Worm (Caenorhabditis elegans): ENCODE measurements around the gene C55B6.1.

Gene C55B6.1

DNA sequence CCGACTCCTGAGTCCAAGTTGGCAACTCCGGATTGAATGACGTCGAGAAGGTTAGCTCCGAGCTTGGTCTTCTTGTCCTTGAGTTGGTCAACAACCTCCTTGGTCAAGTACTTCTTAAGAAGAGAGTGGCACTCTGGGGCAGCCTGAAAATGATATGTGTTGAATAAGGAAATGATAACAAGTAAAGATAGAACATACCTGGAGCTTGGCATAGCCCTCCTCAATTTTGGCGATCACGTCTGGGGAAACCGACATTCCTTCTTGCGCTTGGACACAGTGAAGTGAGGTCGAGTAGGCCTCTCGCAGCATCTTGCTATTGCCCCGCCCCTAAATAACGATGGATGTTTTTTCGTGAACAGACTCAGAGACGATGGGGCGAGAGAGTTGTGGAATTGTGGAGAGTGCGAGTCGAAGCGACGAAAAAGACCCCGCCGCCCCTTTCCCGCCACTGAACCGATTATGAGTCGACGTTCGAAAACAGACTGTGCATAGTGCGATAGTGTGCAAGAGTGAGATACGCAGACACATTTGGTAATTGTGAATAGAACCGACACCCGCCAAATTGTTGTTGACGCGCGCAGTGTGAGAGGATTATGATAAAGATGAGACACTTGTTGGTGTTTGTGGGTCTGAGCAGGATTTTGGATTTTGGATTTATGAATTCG is 32.1 kb downstream of the C55B6.1 start:
- no peak for TF ChIP-seq scrt-1 (GFP tag; IDR thresholded peaks at IDR 0.05)
- TF ChIP-seq hnd-1 (tag; optimal IDR thresholded peaks at IDR 0.05) = no peak
- no peak for TF ChIP-seq tbx-11 (GFP tag; IDR thresholded peaks at IDR 0.05)
- TF ChIP-seq ceh-36 (tag; optimal IDR thresholded peaks at IDR 0.05) = peak; percentile 20

DNA sequence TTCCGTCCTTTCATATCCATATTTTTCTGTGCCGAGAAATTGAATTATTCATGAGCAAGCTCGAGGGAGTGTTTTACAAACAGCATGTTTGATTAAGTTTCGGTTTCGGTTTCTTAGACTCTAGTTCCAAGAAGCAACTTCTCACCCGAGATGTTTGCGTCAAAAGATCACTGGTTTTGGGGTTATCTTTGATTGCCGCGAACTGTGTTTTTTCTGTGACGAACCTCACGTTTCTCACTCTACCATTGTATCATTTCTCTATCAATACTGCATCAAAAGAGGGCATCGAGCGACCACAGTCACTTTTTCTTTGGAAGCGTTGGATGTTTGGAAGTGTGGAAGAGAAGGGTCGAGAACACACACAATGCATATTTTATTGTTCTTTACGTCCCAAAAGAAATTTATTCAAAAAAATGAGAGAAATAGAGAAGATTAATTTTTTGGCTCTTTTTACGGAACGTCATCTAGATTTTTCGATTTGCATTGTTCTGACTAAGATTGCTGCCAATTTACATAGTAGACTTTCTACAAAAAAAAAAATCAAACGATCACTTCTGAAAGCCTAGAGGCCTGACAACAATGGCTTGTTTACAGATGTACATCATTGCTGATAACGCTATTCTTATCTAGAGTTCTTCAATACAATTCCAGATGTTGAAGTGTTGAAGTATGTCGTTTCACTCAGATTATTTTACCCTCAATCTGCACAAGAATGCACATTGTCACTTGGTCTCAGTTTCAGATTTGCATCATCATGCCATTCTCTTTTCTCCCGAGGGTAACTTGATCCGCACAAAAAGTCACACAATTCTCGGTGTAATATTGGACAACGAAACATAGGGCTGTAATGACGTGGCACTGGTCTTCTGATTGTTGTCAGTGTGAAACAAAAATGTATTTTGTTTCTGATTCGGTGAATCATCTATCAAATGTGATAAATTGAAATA is 33.2 kb downstream of the C55B6.1 start:
- TF ChIP-seq sea-1 (GFP tag; conservative IDR thresholded peaks at IDR 0.05) = no peak
- TF ChIP-seq hmg-4 (GFP tag; optimal IDR thresholded peaks at IDR 0.05) = no peak
- TF ChIP-seq pes-1 (GFP tag; IDR thresholded peaks at IDR 0.05) = no peak
- TF ChIP-seq hnd-1 (tag; optimal IDR thresholded peaks at IDR 0.05) = no peak
- no peak for TF ChIP-seq ceh-13 (GFP tag; optimal IDR thresholded peaks at IDR 0.05)
- no peak for TF ChIP-seq ama-1 (optimal IDR thresholded peaks at IDR 0.05)
- no peak for TF ChIP-seq F13C5.2 (tag; optimal IDR thresholded peaks at IDR 0.05)
- no peak for TF ChIP-seq ceh-36 (tag; optimal IDR thresholded peaks at IDR 0.05)
- no peak for TF ChIP-seq flt-1 (GFP tag; IDR thresholded peaks at IDR 0.05)
- TF ChIP-seq aly-1 (tag; optimal IDR thresholded peaks at IDR 0.05) = no peak
- TF ChIP-seq ets-7 (tag; optimal IDR thresholded peaks at IDR 0.05) = no peak
- no peak for TF ChIP-seq B0310.2 (tag; optimal IDR thresholded peaks at IDR 0.05)
- no peak for TF ChIP-seq tra-4 (tag; optimal IDR thresholded peaks at IDR 0.05)
- TF ChIP-seq scrt-1 (GFP tag; IDR thresholded peaks at IDR 0.05) = no peak
- TF ChIP-seq tbx-37 (GFP tag; conservative IDR thresholded peaks at IDR 0.05) = no peak

DNA sequence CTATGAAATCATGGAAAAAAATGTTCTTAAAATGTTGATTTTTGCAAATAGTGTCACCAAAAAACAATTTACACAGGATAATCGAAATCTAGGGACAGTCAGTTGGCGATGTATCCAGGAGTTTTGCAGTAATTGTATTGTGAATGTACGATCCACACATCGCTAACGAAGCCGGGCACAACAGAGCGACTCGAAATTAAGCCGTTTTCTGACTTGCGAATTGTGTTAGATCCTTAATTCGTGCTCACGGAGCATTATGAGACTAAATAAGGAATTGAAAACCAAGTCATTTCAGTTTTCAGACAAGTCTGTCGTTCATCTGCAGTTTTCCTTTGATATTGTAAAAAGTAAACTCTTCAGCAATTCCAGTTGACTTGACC is 33.9 kb downstream of the C55B6.1 start:
- no peak for TF ChIP-seq ceh-36 (tag; optimal IDR thresholded peaks at IDR 0.05)
- TF ChIP-seq hmg-4 (GFP tag; optimal IDR thresholded peaks at IDR 0.05) = no peak
- no peak for TF ChIP-seq scrt-1 (GFP tag; IDR thresholded peaks at IDR 0.05)
- TF ChIP-seq hmbx-1 (tag; optimal IDR thresholded peaks at IDR 0.05) = no peak
- no peak for TF ChIP-seq ets-7 (tag; optimal IDR thresholded peaks at IDR 0.05)
- no peak for TF ChIP-seq tbx-11 (GFP tag; IDR thresholded peaks at IDR 0.05)
- TF ChIP-seq aly-1 (tag; optimal IDR thresholded peaks at IDR 0.05) = no peak
- no peak for TF ChIP-seq pes-1 (GFP tag; IDR thresholded peaks at IDR 0.05)
- TF ChIP-seq tra-4 (tag; optimal IDR thresholded peaks at IDR 0.05) = no peak
- no peak for TF ChIP-seq ama-1 (optimal IDR thresholded peaks at IDR 0.05)
- TF ChIP-seq F13C5.2 (tag; optimal IDR thresholded peaks at IDR 0.05) = no peak
- TF ChIP-seq tbx-37 (GFP tag; conservative IDR thresholded peaks at IDR 0.05) = no peak
- TF ChIP-seq hnd-1 (tag; optimal IDR thresholded peaks at IDR 0.05) = no peak
- TF ChIP-seq flt-1 (GFP tag; IDR thresholded peaks at IDR 0.05) = no peak
- TF ChIP-seq B0310.2 (tag; optimal IDR thresholded peaks at IDR 0.05) = no peak
- no peak for TF ChIP-seq ceh-13 (GFP tag; optimal IDR thresholded peaks at IDR 0.05)
- no peak for TF ChIP-seq sea-1 (GFP tag; conservative IDR thresholded peaks at IDR 0.05)

DNA sequence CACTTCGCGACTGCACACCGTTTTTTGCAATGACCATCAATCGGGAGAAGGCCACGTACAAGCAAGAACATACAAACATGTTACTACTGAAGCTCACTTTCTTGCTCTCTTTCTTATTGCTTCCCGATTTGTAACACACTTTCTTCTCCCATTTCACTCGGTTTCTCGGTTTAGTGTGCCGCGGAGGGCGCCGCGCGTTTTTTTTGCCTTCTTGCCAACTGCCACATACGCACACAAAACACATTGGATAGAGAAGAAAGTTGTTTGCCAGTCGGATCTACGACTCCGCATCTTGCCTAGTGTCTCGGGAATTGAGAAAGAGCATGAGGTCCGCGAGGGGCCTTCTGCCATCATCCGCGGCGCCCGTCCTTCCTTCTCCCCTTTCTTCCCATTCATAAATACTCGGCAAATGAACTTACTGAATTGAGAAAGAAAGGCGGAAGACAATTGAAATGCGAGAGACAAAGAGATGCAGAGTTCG is 34.6 kb downstream of the C55B6.1 start:
- TF ChIP-seq hmg-4 (GFP tag; optimal IDR thresholded peaks at IDR 0.05) (peak; percentile 48), tbx-37 (GFP tag; conservative IDR thresholded peaks at IDR 0.05) (no peak)

DNA sequence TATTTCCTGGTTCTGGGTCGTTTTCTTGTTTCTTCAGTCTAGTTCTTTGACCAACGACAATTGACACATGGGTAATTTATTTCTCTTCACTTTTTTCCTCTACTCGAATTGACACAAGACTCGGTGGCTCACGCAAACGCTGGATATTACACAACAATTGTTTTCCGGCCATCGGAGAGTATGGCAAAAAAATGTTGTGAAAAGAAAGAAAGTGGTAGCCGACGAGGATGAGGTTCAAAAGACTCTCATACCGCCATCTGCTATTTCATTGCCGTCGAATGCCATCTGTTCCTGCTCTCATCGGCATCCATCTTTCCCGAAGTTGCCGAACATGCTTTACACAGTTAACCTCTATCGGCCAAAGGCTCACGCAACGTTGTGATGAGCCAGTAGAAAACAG is 36.6 kb downstream of the C55B6.1 start:
- TF ChIP-seq B0310.2 (tag; optimal IDR thresholded peaks at IDR 0.05) (no peak), hnd-1 (tag; optimal IDR thresholded peaks at IDR 0.05) (no peak), flt-1 (GFP tag; IDR thresholded peaks at IDR 0.05) (no peak), ceh-13 (GFP tag; optimal IDR thresholded peaks at IDR 0.05) (no peak), tra-4 (tag; optimal IDR thresholded peaks at IDR 0.05) (no peak), sea-1 (GFP tag; conservative IDR thresholded peaks at IDR 0.05) (no peak), tbx-37 (GFP tag; conservative IDR thresholded peaks at IDR 0.05) (no peak), ets-7 (tag; optimal IDR thresholded peaks at IDR 0.05) (no peak), F13C5.2 (tag; optimal IDR thresholded peaks at IDR 0.05) (no peak), tbx-11 (GFP tag; IDR thresholded peaks at IDR 0.05) (no peak), ceh-36 (tag; optimal IDR thresholded peaks at IDR 0.05) (no peak), hmbx-1 (tag; optimal IDR thresholded peaks at IDR 0.05) (no peak), hmg-4 (GFP tag; optimal IDR thresholded peaks at IDR 0.05) (no peak), aly-1 (tag; optimal IDR thresholded peaks at IDR 0.05) (no peak), pes-1 (GFP tag; IDR thresholded peaks at IDR 0.05) (no peak), ama-1 (optimal IDR thresholded peaks at IDR 0.05) (no peak), scrt-1 (GFP tag; IDR thresholded peaks at IDR 0.05) (no peak)

DNA sequence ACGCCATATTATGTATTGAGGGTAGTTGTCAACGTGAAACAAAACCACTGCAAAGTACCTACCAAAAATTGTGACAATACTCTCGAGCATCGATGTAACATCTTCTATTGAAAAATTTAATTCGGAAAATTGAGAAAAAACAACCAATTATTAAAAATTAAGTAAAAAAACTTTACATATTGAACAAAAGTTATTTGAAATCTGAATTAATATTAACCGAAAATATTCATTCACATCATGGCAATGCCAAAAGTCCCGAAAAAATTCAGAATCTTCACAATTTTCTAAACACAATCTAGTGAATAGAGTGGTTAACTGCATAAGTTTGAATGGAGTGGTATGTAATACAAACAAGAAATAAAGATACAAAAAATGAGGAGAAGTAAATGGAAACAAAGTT is 38.4 kb downstream of the C55B6.1 start, which contains the start of gene F46H5.3:
Gene F46H5.3 (minus strand): TSS at position 101 of the 400 bp plus-strand sequence.
- TF ChIP-seq ceh-36 (tag; optimal IDR thresholded peaks at IDR 0.05) (no peak), flt-1 (GFP tag; IDR thresholded peaks at IDR 0.05) (no peak)

DNA sequence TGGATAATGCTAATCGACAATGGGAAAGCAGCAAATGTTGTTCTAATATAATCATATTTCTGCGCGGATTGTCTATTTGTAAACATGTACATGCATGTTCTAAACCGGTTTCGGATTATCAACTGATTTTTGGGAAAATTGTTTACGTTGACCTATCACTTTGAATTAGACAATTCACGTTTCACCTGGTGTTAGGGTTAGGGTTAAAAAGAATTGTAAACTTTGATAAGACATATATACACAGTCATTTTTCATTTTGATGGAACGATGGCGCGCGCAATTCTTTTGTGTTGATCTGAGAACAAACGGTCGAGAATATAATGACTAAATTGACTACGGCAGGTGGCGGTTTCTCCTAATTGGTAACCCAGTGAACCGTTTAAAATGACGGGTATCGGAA is 42.0 kb downstream of the C55B6.1 start:
- TF ChIP-seq scrt-1 (GFP tag; IDR thresholded peaks at IDR 0.05) (no peak), hnd-1 (tag; optimal IDR thresholded peaks at IDR 0.05) (no peak), pes-1 (GFP tag; IDR thresholded peaks at IDR 0.05) (no peak), ceh-36 (tag; optimal IDR thresholded peaks at IDR 0.05) (no peak), tbx-11 (GFP tag; IDR thresholded peaks at IDR 0.05) (no peak), ama-1 (optimal IDR thresholded peaks at IDR 0.05) (no peak), tbx-37 (GFP tag; conservative IDR thresholded peaks at IDR 0.05) (no peak), hmbx-1 (tag; optimal IDR thresholded peaks at IDR 0.05) (no peak), ceh-13 (GFP tag; optimal IDR thresholded peaks at IDR 0.05) (no peak), sea-1 (GFP tag; conservative IDR thresholded peaks at IDR 0.05) (no peak), hmg-4 (GFP tag; optimal IDR thresholded peaks at IDR 0.05) (no peak), B0310.2 (tag; optimal IDR thresholded peaks at IDR 0.05) (no peak)
